Worm (Caenorhabditis elegans) whole organism, dauer: ENCODE data around the gene cal-5.

Source experiments
- unc-62 ChIP-seq: sonication (generic microtip); optimal IDR thresholded peaks from 2 replicates; lab custom pipeline; 2017; ENCODE audit warnings: missing biosample characterization, missing genetic modification reagents, missing genetic modification characterization

cal-5 gene

DNA sequence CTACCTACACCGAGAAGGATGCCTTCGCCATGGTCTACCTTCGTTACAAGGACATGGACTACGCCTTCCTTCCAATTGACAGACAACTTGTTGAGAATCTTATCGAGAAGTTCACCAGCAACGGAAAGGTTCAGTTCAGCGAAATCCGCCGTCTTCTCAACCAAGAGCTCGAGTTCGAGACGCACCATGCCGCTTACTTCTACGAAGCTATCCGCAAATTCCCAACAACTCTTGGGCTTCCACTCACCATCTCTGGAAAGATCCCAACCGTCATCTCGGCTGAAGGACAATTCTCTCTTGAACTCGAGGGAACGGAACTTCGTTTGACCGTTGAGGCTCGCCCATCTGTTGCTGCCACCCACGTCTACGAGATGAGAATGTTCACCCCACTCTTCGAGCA is 25.7 kb upstream of the cal-5 start:
- TF ChIP-seq unc-62, result no peak

- no peak for TF ChIP-seq unc-62
Observed at ce11 chrX:5102338-5102737, 24.6 kb upstream of the cal-5 start.

DNA sequence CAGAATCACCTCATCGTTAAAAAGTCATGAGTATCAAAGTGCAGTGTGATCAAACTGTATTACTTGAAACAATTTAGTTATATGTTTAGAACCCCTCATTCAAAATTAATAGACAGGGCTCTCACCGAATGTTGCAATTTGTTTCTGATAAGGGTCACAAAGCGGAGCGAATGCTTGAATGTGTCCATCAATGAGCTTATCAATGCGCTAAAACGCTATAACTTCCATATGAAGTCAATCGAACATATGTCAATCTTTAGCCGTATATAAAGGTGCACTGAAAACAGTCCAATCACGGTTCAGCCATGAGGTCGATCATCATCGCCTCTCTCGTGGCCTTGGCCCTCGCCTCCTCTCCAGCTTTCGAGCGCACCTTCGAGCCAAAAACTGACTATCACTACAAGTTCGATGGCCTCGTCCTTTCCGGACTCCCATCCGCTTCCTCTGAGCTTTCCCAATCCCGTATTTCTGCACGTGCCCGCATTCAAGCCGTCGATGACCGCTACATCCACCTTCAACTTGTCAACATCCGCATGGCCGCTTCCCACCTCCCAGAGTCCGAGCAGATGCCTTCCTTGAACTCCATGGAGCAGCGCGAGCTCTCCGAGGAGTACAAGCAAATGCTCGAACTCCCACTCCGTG is 23.1 kb upstream of the cal-5 start, which contains the start of gene vit-2:
vit-2 (plus strand) TSS at position 305 of the 642 bp plus-strand sequence.
- TF ChIP-seq unc-62, result no peak

DNA sequence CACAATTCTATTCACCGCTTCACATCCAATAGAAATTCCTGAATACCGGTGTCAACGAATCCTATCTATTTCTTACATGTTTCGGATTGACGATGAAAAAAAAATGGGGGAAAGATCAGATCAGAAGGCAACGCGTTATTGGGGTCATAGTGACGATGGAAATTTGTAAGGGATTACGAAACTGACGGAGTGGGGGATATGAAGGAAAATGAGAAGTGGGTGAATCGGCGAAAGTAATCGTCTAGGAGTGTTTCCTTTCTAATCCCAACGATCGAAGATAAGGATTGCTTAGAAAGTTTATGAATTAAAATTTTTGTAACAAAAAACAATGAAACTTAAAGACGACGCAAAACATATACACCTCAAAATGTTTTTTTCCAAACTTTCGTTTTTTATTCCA is 21.2 kb upstream of the cal-5 start:
- no peak for TF ChIP-seq unc-62

DNA sequence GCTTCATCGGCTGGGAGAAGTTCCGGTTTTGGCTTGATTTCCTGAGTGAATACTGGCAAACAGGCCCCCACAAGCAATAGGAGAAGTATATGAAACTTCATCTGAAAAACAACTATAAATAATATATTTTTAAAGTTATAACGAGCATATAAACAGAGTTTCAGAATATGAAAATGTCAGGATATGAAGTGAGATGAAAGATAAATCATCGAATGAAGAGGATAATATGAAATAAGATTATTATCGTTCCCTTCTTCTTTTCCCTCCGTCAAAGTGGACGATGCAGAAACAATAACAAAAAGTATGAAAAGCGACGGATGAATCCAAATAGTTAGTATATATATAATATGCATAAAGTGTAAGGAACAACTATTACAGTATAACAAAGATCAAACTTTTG is 19.2 kb upstream of the cal-5 start, which contains the start of gene acn-1:
acn-1 (minus strand) TSS at position 101 of the 400 bp plus-strand sequence.
- no peak for TF ChIP-seq unc-62

- TF ChIP-seq unc-62, result no peak
Observed at ce11 chrX:5093997-5094396, 16.2 kb upstream of the cal-5 start.

- TF ChIP-seq unc-62, result no peak
Observed at ce11 chrX:5087366-5087891, 9.7 kb upstream of the cal-5 start, which contains the start of gene pnk-4. TSS of gene pnk-4 (plus strand) at chrX:5087841.

DNA sequence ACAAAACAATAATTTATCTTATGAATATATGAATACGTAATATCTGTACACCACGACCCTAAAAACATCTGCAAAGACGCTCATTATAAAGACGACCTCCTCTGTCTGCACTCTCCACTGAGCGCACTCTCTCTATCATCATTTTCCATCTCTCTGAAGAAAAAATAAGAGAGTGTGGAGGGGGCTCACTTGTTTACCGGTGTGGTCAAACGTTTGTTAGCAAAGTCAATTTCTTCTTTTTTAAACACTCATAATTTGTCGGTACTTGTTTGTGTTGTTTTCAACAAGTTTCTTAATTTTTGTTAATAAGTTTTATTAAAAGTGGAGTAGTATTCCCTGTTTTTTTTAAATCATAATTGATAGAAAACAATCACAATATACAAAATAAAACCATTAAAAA is 8.5 kb upstream of the cal-5 start:
- TF ChIP-seq unc-62, result no peak

DNA sequence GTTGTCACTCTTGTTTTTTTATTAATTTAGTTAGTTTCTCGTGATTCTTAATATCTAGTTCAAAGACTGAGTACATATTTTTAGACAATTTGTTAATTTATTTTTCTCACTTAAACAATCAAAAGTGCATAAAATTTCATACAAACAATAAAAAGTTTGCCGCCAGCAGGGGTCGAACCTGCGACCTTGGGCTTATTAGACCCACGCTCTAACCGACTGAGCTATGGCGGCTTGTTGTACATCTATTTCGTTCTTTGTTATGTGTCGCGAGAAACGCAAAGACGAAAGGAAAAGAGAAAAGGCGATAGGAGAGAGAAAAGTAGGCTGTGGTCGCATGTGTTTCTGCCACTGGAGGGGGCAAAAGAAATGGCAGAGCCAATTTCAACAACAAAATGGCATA is 7.7 kb upstream of the cal-5 start:
- TF ChIP-seq unc-62, result no peak

- TF ChIP-seq unc-62, result no peak
Observed at ce11 chrX:5084495-5084894, 6.7 kb upstream of the cal-5 start, which contains the start of gene ets-5. TSS of gene ets-5 (minus strand) at chrX:5084526.

DNA sequence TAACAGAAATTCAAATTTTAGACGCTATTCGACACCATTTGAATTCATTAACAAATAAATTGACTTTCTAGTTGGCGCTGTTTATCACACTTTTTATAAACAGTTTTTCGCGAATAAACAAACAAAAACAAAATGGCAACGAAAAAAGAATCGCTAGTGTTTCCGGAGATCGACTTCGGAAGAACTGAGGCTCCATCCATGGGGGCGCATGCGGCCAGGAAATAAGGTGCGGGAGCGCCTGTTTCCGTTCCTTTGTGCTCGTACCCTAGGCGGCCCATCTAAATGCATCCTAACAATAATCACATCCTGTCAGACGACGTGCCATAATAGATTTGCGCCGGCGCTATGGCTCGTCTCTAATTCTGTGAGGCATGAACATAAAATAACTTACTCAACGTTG is 6.3 kb upstream of the cal-5 start:
- TF ChIP-seq unc-62, result no peak

DNA sequence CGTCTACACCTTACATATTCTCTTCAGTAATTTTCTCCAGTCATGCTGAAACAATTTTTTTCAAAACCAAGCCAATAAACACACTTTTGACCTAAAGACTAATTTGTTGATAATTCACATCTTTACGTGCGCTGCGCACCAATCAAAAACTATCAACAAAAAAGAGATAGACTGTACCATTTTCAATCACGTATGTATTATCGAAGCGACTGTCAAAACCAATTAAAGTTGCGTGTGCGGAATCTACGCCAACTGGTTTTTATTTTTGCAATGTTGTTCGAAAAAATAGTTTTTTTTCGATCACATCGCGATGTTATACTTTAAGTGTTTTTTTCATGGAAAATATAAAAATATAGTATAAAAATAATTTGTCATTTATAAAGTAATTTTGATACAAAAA is 1.5 kb upstream of the cal-5 start:
- no peak for TF ChIP-seq unc-62

- TF ChIP-seq unc-62, result no peak
Observed at ce11 chrX:5075538-5075937, 2.2 kb downstream of the cal-5 start.

ce11 chrX:5073895-5074294 is 3.9 kb downstream of the cal-5 start:
- TF ChIP-seq unc-62, result no peak

ce11 chrX:5071025-5071424 is 6.7 kb downstream of the cal-5 start:
- no peak for TF ChIP-seq unc-62

ce11 chrX:5067796-5068195 is 10.0 kb downstream of the cal-5 start, which contains the start of gene clc-7:
TSS of gene clc-7 (plus strand) at chrX:5068096.
- TF ChIP-seq unc-62, result no peak

- TF ChIP-seq unc-62, result no peak
Observed at ce11 chrX:5066570-5066969, 11.2 kb downstream of the cal-5 start.
